Fruit fly (Drosophila melanogaster) whole organism, embryonic: ENCODE data around the gene CG15894.

ENCODE experiments used
- Awh ChIP-seq: fragments of 200-800 bp; sonication (Bioruptor generic); IDR thresholded peaks from 2 replicates; pipeline ENCODE4, ENCODE4 v1.3.6; 2022; ENCODE audit warnings: missing biosample characterization, missing genetic modification characterization
- C15 ChIP-seq: fragments of 200-800 bp; sonication (Bioruptor generic); IDR thresholded peaks from 3 replicates; pipeline ENCODE4 v1.3.6; 2022; ENCODE audit warnings: missing biosample characterization, missing genetic modification characterization
- CG10267 ChIP-seq: fragments of 200-800 bp; sonication (Bioruptor generic); optimal IDR thresholded peaks from 2 replicates; lab custom pipeline; 2018; ENCODE audit warnings: missing biosample characterization, mild to moderate bottlenecking, missing genetic modification characterization, moderate library complexity
- CG10543 ChIP-seq: fragments of 200-800 bp; sonication (Bioruptor generic); optimal IDR thresholded peaks from 3 replicates; lab custom pipeline; 2017; ENCODE audit warnings: missing biosample characterization, mild to moderate bottlenecking, missing genetic modification characterization, moderate library complexity
- CG11093 ChIP-seq: fragments of 200-800 bp; sonication (Bioruptor generic); IDR thresholded peaks from 3 replicates; pipeline ENCODE4 v1.3.6; 2022; ENCODE audit warnings: missing biosample characterization, missing genetic modification characterization
- CG11723 ChIP-seq: fragments of 200-800 bp; sonication (Bioruptor generic); optimal IDR thresholded peaks from 2 replicates; lab custom pipeline; 2017; ENCODE audit warnings: missing biosample characterization, mild to moderate bottlenecking, missing genetic modification characterization
- CG12391 ChIP-seq: fragments of 200-800 bp; sonication (Bioruptor generic); optimal IDR thresholded peaks from 3 replicates; lab custom pipeline; 2018; ENCODE audit warnings: missing biosample characterization, mild to moderate bottlenecking, missing genetic modification characterization, moderate library complexity
- CG13894 ChIP-seq: fragments of 200-800 bp; sonication (Bioruptor generic); optimal IDR thresholded peaks from 3 replicates; lab custom pipeline; 2018; ENCODE audit warnings: missing biosample characterization, mild to moderate bottlenecking, missing genetic modification characterization, moderate library complexity
- CG14860 ChIP-seq: fragments of 200-800 bp; sonication (Bioruptor generic); IDR thresholded peaks from 3 replicates; pipeline ENCODE4 v1.3.6; 2022; ENCODE audit warnings: missing biosample characterization, missing genetic modification characterization; ENCODE audit not compliant: partially characterized antibody
- CG17568 ChIP-seq: fragments of 200-800 bp; sonication (Bioruptor generic); optimal IDR thresholded peaks from 2 replicates; lab custom pipeline; 2018; ENCODE audit warnings: missing biosample characterization, mild to moderate bottlenecking, missing genetic modification characterization, moderate library complexity
- CG17829 ChIP-seq: fragments of 200-800 bp; optimal IDR thresholded peaks from 2 replicates; lab custom pipeline; 2019; ENCODE audit warnings: missing biosample characterization, mild to moderate bottlenecking, missing genetic modification characterization, moderate library complexity
- CG2129 ChIP-seq: fragments of 200-800 bp; sonication (Bioruptor generic); IDR thresholded peaks from 2 replicates; pipeline ENCODE4 v1.3.6; 2022; ENCODE audit warnings: missing biosample characterization, missing genetic modification characterization; ENCODE audit not compliant: partially characterized antibody
- CG2202 ChIP-seq: fragments of 200-800 bp; sonication (Bioruptor generic); optimal IDR thresholded peaks from 2 replicates; lab custom pipeline; 2018; ENCODE audit warnings: missing biosample characterization, mild to moderate bottlenecking, missing genetic modification characterization
- CG30403 ChIP-seq: fragments of 200-800 bp; sonication (Bioruptor generic); optimal IDR thresholded peaks from 3 replicates; lab custom pipeline; 2016; ENCODE audit warnings: missing biosample characterization, missing genetic modification characterization
- CG32772 ChIP-seq: fragments of 200-800 bp; sonication (Bioruptor generic); IDR thresholded peaks from 2 replicates; pipeline ENCODE4 v1.3.6; 2022; ENCODE audit warnings: missing biosample characterization, missing genetic modification characterization
- CG4328 ChIP-seq: fragments of 200-800 bp; sonication (Bioruptor generic); optimal IDR thresholded peaks from 3 replicates; lab custom pipeline; 2017; ENCODE audit warnings: missing biosample characterization, missing genetic modification reagents, missing genetic modification characterization
- CG43689 ChIP-seq: fragments of 200-800 bp; sonication (Bioruptor generic); IDR thresholded peaks from 2 replicates; pipeline ENCODE4 v1.3.6; 2022; ENCODE audit warnings: missing biosample characterization, missing genetic modification characterization
- CG4707 ChIP-seq: fragments of 200-800 bp; sonication (Bioruptor generic); optimal IDR thresholded peaks from 2 replicates; lab custom pipeline; 2018; ENCODE audit warnings: missing biosample characterization, mild to moderate bottlenecking, missing genetic modification characterization, moderate library complexity
- CG4854 ChIP-seq: fragments of 200-800 bp; sonication (Bioruptor generic); optimal IDR thresholded peaks from 2 replicates; lab custom pipeline; 2016; ENCODE audit warnings: missing biosample characterization, missing genetic modification characterization, inconsistent platforms
- CG6813 ChIP-seq: fragments of 200-800 bp; sonication (Bioruptor generic); optimal IDR thresholded peaks from 2 replicates; lab custom pipeline; 2017; ENCODE audit warnings: missing biosample characterization, missing genetic modification characterization, mild to moderate bottlenecking, moderate library complexity, missing genetic modification reagents
- Chrac-16 ChIP-seq: fragments of 200-800 bp; sonication (Bioruptor generic); optimal IDR thresholded peaks from 3 replicates; lab custom pipeline; 2016; ENCODE audit warnings: missing biosample characterization, missing genetic modification characterization
- Dbx ChIP-seq: fragments of 200-800 bp; sonication (Bioruptor generic); IDR thresholded peaks from 3 replicates; pipeline ENCODE4 v1.3.6; 2022; ENCODE audit warnings: missing biosample characterization, missing genetic modification characterization
- Hand ChIP-seq: fragments of 200-800 bp; sonication (Bioruptor generic); optimal IDR thresholded peaks from 2 replicates; lab custom pipeline; 2017; ENCODE audit warnings: mild to moderate bottlenecking, missing biosample characterization, missing genetic modification reagents, missing genetic modification characterization
- Hr39 ChIP-seq: fragments of >200 bp; optimal IDR thresholded peaks from 2 replicates; lab custom pipeline; 2017
- Hsf ChIP-seq: fragments of 200-800 bp; sonication (Bioruptor generic); optimal IDR thresholded peaks from 3 replicates; lab custom pipeline; 2016; ENCODE audit warnings: missing biosample characterization, missing genetic modification characterization
- Lhr ChIP-seq: fragments of 200-800 bp; sonication (Bioruptor generic); optimal IDR thresholded peaks from 3 replicates; lab custom pipeline; 2017; ENCODE audit warnings: mild to moderate bottlenecking, missing biosample characterization, missing genetic modification reagents, missing genetic modification characterization
- Mad ChIP-seq: fragments of 200-800 bp; sonication (Bioruptor generic); optimal IDR thresholded peaks from 2 replicates; lab custom pipeline; 2016; ENCODE audit warnings: missing biosample characterization, missing genetic modification characterization
- Sox102F ChIP-seq: fragments of 200-800 bp; sonication (Bioruptor generic); optimal IDR thresholded peaks from 2 replicates; lab custom pipeline; 2018; ENCODE audit warnings: missing biosample characterization, mild to moderate bottlenecking, missing genetic modification characterization, moderate library complexity
- Vsx1 ChIP-seq: fragments of 200-800 bp; sonication (Bioruptor generic); optimal IDR thresholded peaks from 2 replicates; lab custom pipeline; 2017; ENCODE audit warnings: missing biosample characterization, mild to moderate bottlenecking, missing genetic modification characterization, missing genetic modification reagents
- Xrp1 ChIP-seq: fragments of 200-800 bp; sonication (Bioruptor generic); IDR thresholded peaks from 2 replicates; pipeline ENCODE4 v1.3.6; 2022; ENCODE audit warnings: missing biosample characterization, missing genetic modification characterization
- btn ChIP-seq: fragments of 200-800 bp; sonication (Bioruptor generic); optimal IDR thresholded peaks from 2 replicates; lab custom pipeline; 2016; ENCODE audit warnings: missing biosample characterization, missing genetic modification characterization
- emc ChIP-seq: fragments of 200-800 bp; sonication (Bioruptor generic); optimal IDR thresholded peaks from 2 replicates; lab custom pipeline; 2016; ENCODE audit warnings: missing biosample characterization, missing genetic modification characterization
- gfzf ChIP-seq: fragments of 200-800 bp; sonication (Bioruptor generic); optimal IDR thresholded peaks from 2 replicates; lab custom pipeline; 2016; ENCODE audit warnings: missing biosample characterization, mild to moderate bottlenecking, missing genetic modification characterization, moderate library complexity
- gt ChIP-seq: fragments of 200-800 bp; sonication (Bioruptor generic); IDR thresholded peaks from 2 replicates; pipeline ENCODE4 v1.3.6; 2022; ENCODE audit warnings: missing biosample characterization, missing genetic modification characterization
- jing ChIP-seq: fragments of 200-800 bp; sonication (Bioruptor generic); optimal IDR thresholded peaks from 2 replicates; lab custom pipeline; 2018; ENCODE audit warnings: missing biosample characterization, mild to moderate bottlenecking, missing genetic modification characterization
- kah ChIP-seq: fragments of 200-800 bp; sonication (Bioruptor generic); optimal IDR thresholded peaks from 2 replicates; lab custom pipeline; 2018; ENCODE audit warnings: missing biosample characterization, mild to moderate bottlenecking, missing genetic modification characterization
- lbe ChIP-seq: fragments of 200-800 bp; sonication (Bioruptor generic); optimal IDR thresholded peaks from 2 replicates; lab custom pipeline; 2016; ENCODE audit warnings: missing biosample characterization, mild to moderate bottlenecking, missing genetic modification characterization
- onecut ChIP-seq: fragments of 200-800 bp; sonication (Bioruptor generic); IDR thresholded peaks from 2 replicates; pipeline ENCODE4 v1.3.6; 2022; ENCODE audit warnings: missing biosample characterization, missing genetic modification characterization
- org-1 ChIP-seq: fragments of 200-800 bp; sonication (Bioruptor generic); optimal IDR thresholded peaks from 2 replicates; lab custom pipeline; 2017; ENCODE audit warnings: missing biosample characterization, missing genetic modification characterization
- pan ChIP-seq, 4 experiments: fragments of >200 bp in 3 of 4; fragments of 200-800 bp in 1 of 4; sonication (Bioruptor generic) in 1 of 4; optimal IDR thresholded peaks in 3 of 4; IDR thresholded peaks in 1 of 4; 2 replicates each; pipeline versions ENCODE4 v1.3.6 to Lab custom; 2017 to 2022; ENCODE audit warnings: missing biosample characterization in 2 of 4, missing genetic modification characterization in 2 of 4, mixed read lengths in 1 of 4
- phol ChIP-seq: fragments of 200-800 bp; sonication (Bioruptor generic); optimal IDR thresholded peaks from 3 replicates; lab custom pipeline; 2018; ENCODE audit warnings: missing biosample characterization, mild to moderate bottlenecking, missing genetic modification characterization, moderate library complexity
- pum ChIP-seq: fragments of 200-800 bp; sonication (Bioruptor generic); optimal IDR thresholded peaks from 2 replicates; lab custom pipeline; 2016; ENCODE audit warnings: missing biosample characterization, missing genetic modification characterization
- pzg ChIP-seq: fragments of 200-800 bp; sonication (Bioruptor generic); optimal IDR thresholded peaks from 3 replicates; lab custom pipeline; 2018; ENCODE audit warnings: missing biosample characterization, mild to moderate bottlenecking, missing genetic modification characterization, moderate library complexity
- repo ChIP-seq: fragments of 200-800 bp; sonication (Bioruptor generic); optimal IDR thresholded peaks from 2 replicates; lab custom pipeline; 2016; ENCODE audit warnings: missing biosample characterization, missing genetic modification characterization
- schlank ChIP-seq: fragments of 200-800 bp; sonication (Bioruptor generic); optimal IDR thresholded peaks from 2 replicates; lab custom pipeline; 2018; ENCODE audit warnings: missing biosample characterization, mild to moderate bottlenecking, missing genetic modification characterization
- scrt ChIP-seq: fragments of 200-800 bp; sonication (Bioruptor generic); optimal IDR thresholded peaks from 2 replicates; lab custom pipeline; 2018; ENCODE audit warnings: missing biosample characterization, mild to moderate bottlenecking, missing genetic modification characterization, moderate library complexity
- slp2 ChIP-seq: fragments of 200-800 bp; sonication (Bioruptor generic); optimal IDR thresholded peaks from 2 replicates; lab custom pipeline; 2016; ENCODE audit warnings: missing biosample characterization, missing genetic modification characterization
- sr ChIP-seq: fragments of 200-800 bp; sonication (Bioruptor generic); IDR thresholded peaks from 3 replicates; pipeline ENCODE4 v1.3.6; 2022; ENCODE audit warnings: missing biosample characterization, missing genetic modification characterization
- zen ChIP-seq: fragments of 200-800 bp; sonication (Bioruptor generic); optimal IDR thresholded peaks from 3 replicates; lab custom pipeline; 2018; ENCODE audit warnings: missing biosample characterization, mild to moderate bottlenecking, missing genetic modification characterization, moderate library complexity

CG15894 gene

dm6 chrX:6339970-6340548 is 31.0 kb downstream of the CG15894 start (continued):
- no peak for TF ChIP-seq CG13894 (tag; lab: Kevin White, UChicago)
- TF ChIP-seq pum = peak; percentile 4
- TF ChIP-seq zen (tag; lab: Kevin White, UChicago) = no peak
- peak; percentile 10; the same call in 1 of the 2 replicates for TF ChIP-seq gt (GFP tag; lab: Robert Waterston, UW)
- no peak for TF ChIP-seq Vsx1
- TF ChIP-seq Hand (GFP tag; lab: Kevin White, UChicago) = no peak
- TF ChIP-seq emc (GFP tag; lab: Kevin White, UChicago) = no peak
- no peak for TF ChIP-seq CG4328 (GFP tag; lab: Kevin White, UChicago)
- TF ChIP-seq Hsf (GFP tag; lab: Kevin White, UChicago) = peak; percentile 41
- no peak for TF ChIP-seq Mad (GFP tag; lab: Kevin White, UChicago)
- peak; percentile 46 for TF ChIP-seq CG17829 (tag; lab: Kevin White, UChicago)
- no peak for TF ChIP-seq repo (GFP tag; lab: Kevin White, UChicago)
- peak; percentile 31 for TF ChIP-seq Chrac-16 (GFP tag; lab: Kevin White, UChicago)
- no peak for TF ChIP-seq CG10543 (GFP tag; lab: Kevin White, UChicago)
- peak; percentile 24 for TF ChIP-seq org-1
- peak; percentile 59 for TF ChIP-seq CG6813 (GFP tag; lab: Kevin White, UChicago)
- no peak for TF ChIP-seq CG43689
- no peak for TF ChIP-seq kah (GFP tag; lab: Kevin White, UChicago)
- no peak for TF ChIP-seq gfzf (GFP tag; lab: Kevin White, UChicago)
- no peak for TF ChIP-seq CG17568
- no peak for TF ChIP-seq Lhr (GFP tag; lab: Kevin White, UChicago)
- peak; percentile 4 for TF ChIP-seq CG10267 (tag; lab: Kevin White, UChicago)
- peak; percentile 72 for TF ChIP-seq Sox102F (GFP tag; lab: Kevin White, UChicago)
- 0 out of 3 replicates have a peak, but pooled peaks have one; percentile 39 for TF ChIP-seq C15 (GFP tag; lab: Robert Waterston, UW)
- TF ChIP-seq pan (optimal IDR thresholded peaks at IDR 0.05; lab: Kevin White, UChicago) = no peak
- peak in 1 of 2 experiments; percentile 65 for TF ChIP-seq pan (GFP tag; optimal IDR thresholded peaks at IDR 0.05 in 1 of 2, IDR thresholded peaks at IDR 0.05 in 1 of 2)
- TF ChIP-seq CG4707 (GFP tag; lab: Kevin White, UChicago) = peak; percentile 9
- peak; percentile 18 for TF ChIP-seq CG4854 (GFP tag; lab: Kevin White, UChicago)
- TF ChIP-seq schlank (tag; lab: Kevin White, UChicago) = peak; percentile 19
- TF ChIP-seq scrt = peak; percentile 54
- TF ChIP-seq lbe (GFP tag; lab: Kevin White, UChicago) = no peak
- TF ChIP-seq CG14860 (GFP tag; lab: Robert Waterston, UW) = no peak
- TF ChIP-seq sr (GFP tag; lab: Robert Waterston, UW) = no peak
- no peak for TF ChIP-seq slp2 (GFP tag; lab: Kevin White, UChicago)
- TF ChIP-seq btn = no peak
- peak; percentile 75 for TF ChIP-seq Xrp1
- TF ChIP-seq jing = no peak
- TF ChIP-seq Dbx (GFP tag; lab: Robert Waterston, UW) = peak; percentile 55; the same call in 1 of the 3 replicates
- TF ChIP-seq Hr39 (lab: Kevin White, UChicago) = no peak
- TF ChIP-seq onecut (GFP tag; lab: Robert Waterston, UW) = no peak
- TF ChIP-seq CG12391 = peak; percentile 52
- TF ChIP-seq CG2129 (GFP tag; lab: Robert Waterston, UW) = no peak
- peak; percentile 57 for TF ChIP-seq phol
- TF ChIP-seq CG2202 (tag; lab: Kevin White, UChicago) = no peak
- TF ChIP-seq CG32772 (GFP tag; lab: Robert Waterston, UW) = peak; percentile 51; the same call in 1 of the 2 replicates
- no peak for TF ChIP-seq CG11093 (GFP tag; lab: Robert Waterston, UW)
- peak; percentile 72 for TF ChIP-seq Awh (GFP tag; lab: Robert Waterston, UW)
- TF ChIP-seq CG30403 (GFP tag; lab: Kevin White, UChicago) = peak; percentile 43
- TF ChIP-seq pzg = no peak
- TF ChIP-seq CG11723 (GFP tag; lab: Kevin White, UChicago) = no peak
